Worm (Caenorhabditis elegans) whole organism, L4 larva: ENCODE results near the gene D2045.8.

Source experiments
- T26A8.4 ChIP-seq: fragments of 200-800 bp; sonication (Bioruptor generic); IDR thresholded peaks from 2 replicates; pipeline ENCODE4 v1.3.6; 2022; ENCODE audit warnings: missing genetic modification characterization, missing compliant biosample characterization
- Y105C5A.15 ChIP-seq: fragments of 200-800 bp; sonication (Bioruptor generic); IDR thresholded peaks from 2 replicates; pipeline ENCODE4 v1.3.6; 2022; ENCODE audit warnings: missing genetic modification characterization, missing compliant biosample characterization
- ZK337.2 ChIP-seq: fragments of 200-800 bp; sonication (Bioruptor generic); IDR thresholded peaks from 2 replicates; pipeline ENCODE4 v1.3.6; 2022; ENCODE audit warnings: missing genetic modification reagents, missing genetic modification characterization, missing compliant biosample characterization
- ama-1 ChIP-seq: fragments of 150-350 bp; optimal IDR thresholded peaks from 2 replicates; lab custom pipeline; 2014; ENCODE audit warnings: inconsistent platforms, mixed read lengths
- ceh-62 ChIP-seq: sonication (generic microtip); optimal IDR thresholded peaks from 2 replicates; lab custom pipeline; 2017; ENCODE audit warnings: missing biosample characterization, missing genetic modification characterization
- ctbp-1 ChIP-seq: fragments of 200-800 bp; sonication (Bioruptor generic); IDR thresholded peaks from 2 replicates; pipeline ENCODE4 v1.3.6; 2022; ENCODE audit warnings: missing genetic modification reagents, missing genetic modification characterization, missing compliant biosample characterization
- daf-12 ChIP-seq: fragments of 150-350 bp; optimal IDR thresholded peaks from 2 replicates; lab custom pipeline; 2014; ENCODE audit warnings: missing biosample characterization, missing genetic modification reagents, missing genetic modification characterization
- daf-16 ChIP-seq, 3 experiments: sonication (generic microtip); optimal IDR thresholded peaks; 2 replicates each; lab custom pipeline; 2016 to 2017; ENCODE audit warnings: missing genetic modification characterization in 3 of 3, missing genetic modification reagents in 3 of 3, mild to moderate bottlenecking in 2 of 3, missing compliant biosample characterization in 2 of 3, missing biosample characterization in 1 of 3, moderate library complexity in 1 of 3
- dmd-6 ChIP-seq: fragments of 200-800 bp; sonication (Bioruptor generic); IDR thresholded peaks from 2 replicates; pipeline ENCODE4 v1.3.6; 2022; ENCODE audit warnings: missing genetic modification reagents, missing genetic modification characterization, missing compliant biosample characterization
- dpl-1 ChIP-seq: fragments of 150-350 bp; optimal IDR thresholded peaks from 2 replicates; lab custom pipeline; 2014; ENCODE audit warnings: missing biosample characterization, missing genetic modification reagents, missing genetic modification characterization
- fkh-10 ChIP-seq: fragments of 150-350 bp; optimal IDR thresholded peaks from 2 replicates; lab custom pipeline; 2014; ENCODE audit warnings: missing biosample characterization, missing genetic modification reagents, missing genetic modification characterization
- hif-1 ChIP-seq, 2 experiments: sonication (generic microtip); optimal IDR thresholded peaks; 2 replicates each; lab custom pipeline; 2016 to 2017; ENCODE audit warnings: missing compliant biosample characterization in 2 of 2, missing genetic modification characterization in 2 of 2, missing genetic modification reagents in 2 of 2, missing genotype in 2 of 2, mild to moderate bottlenecking in 1 of 2
- hlh-30 ChIP-seq: sonication (generic microtip); optimal IDR thresholded peaks from 2 replicates; lab custom pipeline; 2017; ENCODE audit warnings: antibody characterized with exemption, mild to moderate bottlenecking, missing genetic modification characterization, missing compliant biosample characterization; ENCODE audit not compliant: insufficient read depth
- lin-29 ChIP-seq: fragments of 200-800 bp; sonication (Bioruptor generic); IDR thresholded peaks from 2 replicates; pipeline ENCODE4 v1.3.6; 2022; ENCODE audit warnings: missing genetic modification reagents, missing genetic modification characterization, missing compliant biosample characterization
- lin-39 ChIP-seq: fragments of 150-350 bp; optimal IDR thresholded peaks from 2 replicates; lab custom pipeline; 2014; ENCODE audit warnings: missing biosample characterization, missing genetic modification reagents, missing genetic modification characterization
- lsy-2 ChIP-seq, 2 experiments: fragments of 150-350 bp in 1 of 2; sonication (generic microtip) in 1 of 2; optimal IDR thresholded peaks; 2 replicates each; lab custom pipeline; 2014 to 2017; ENCODE audit warnings: missing biosample characterization in 2 of 2, missing genetic modification characterization in 2 of 2
- madf-9 ChIP-seq: fragments of 200-800 bp; sonication (Bioruptor generic); conservative IDR thresholded peaks from 2 replicates; pipeline ENCODE4 v1.3.6; 2022; ENCODE audit warnings: missing genetic modification reagents, missing genetic modification characterization, missing compliant biosample characterization
- mdl-1 ChIP-seq, 2 experiments: fragments of 150-350 bp in 1 of 2; sonication (generic microtip) in 1 of 2; optimal IDR thresholded peaks; 2 replicates each; lab custom pipeline; 2014 to 2017; ENCODE audit warnings: missing biosample characterization in 2 of 2, missing genetic modification characterization in 2 of 2
- mdt-29 ChIP-seq: fragments of 200-800 bp; sonication (Bioruptor generic); IDR thresholded peaks from 2 replicates; pipeline ENCODE4 v1.3.6; 2022; ENCODE audit warnings: missing genetic modification reagents, missing genetic modification characterization, missing compliant biosample characterization
- mes-2 ChIP-seq: sonication (generic microtip); optimal IDR thresholded peaks from 2 replicates; lab custom pipeline; 2016; ENCODE audit warnings: missing genotype, mild to moderate bottlenecking, missing genetic modification characterization, missing compliant biosample characterization; ENCODE audit not compliant: poor library complexity, severe bottlenecking
- mxl-3 ChIP-seq: fragments of 200-800 bp; sonication (Bioruptor generic); optimal IDR thresholded peaks from 2 replicates; lab custom pipeline; 2018; ENCODE audit warnings: mild to moderate bottlenecking, missing genetic modification characterization, missing compliant biosample characterization
- nhr-10 ChIP-seq: fragments of 150-350 bp; optimal IDR thresholded peaks from 2 replicates; lab custom pipeline; 2014; ENCODE audit warnings: missing biosample characterization, missing genetic modification characterization
- nhr-11 ChIP-seq: fragments of 150-350 bp; optimal IDR thresholded peaks from 2 replicates; lab custom pipeline; 2014; ENCODE audit warnings: missing biosample characterization, missing genetic modification characterization
- nhr-111 ChIP-seq: fragments of 200-800 bp; sonication (Bioruptor generic); optimal IDR thresholded peaks from 2 replicates; lab custom pipeline; 2018; ENCODE audit warnings: mild to moderate bottlenecking, missing genetic modification characterization, missing compliant biosample characterization
- nhr-237 ChIP-seq: sonication (generic microtip); optimal IDR thresholded peaks from 2 replicates; lab custom pipeline; 2017; ENCODE audit warnings: missing biosample characterization, missing genetic modification characterization
- nhr-48 ChIP-seq: sonication (generic microtip); optimal IDR thresholded peaks from 2 replicates; lab custom pipeline; 2016; ENCODE audit warnings: mild to moderate bottlenecking, missing genetic modification characterization, missing compliant biosample characterization
- pha-4 ChIP-seq, 2 experiments: fragments of 150-350 bp in 1 of 2; fragments of 200-800 bp in 1 of 2; sonication (Bioruptor generic) in 1 of 2; IDR thresholded peaks in 1 of 2; optimal IDR thresholded peaks in 1 of 2; 2 replicates each; pipeline versions ENCODE4 v1.3.6 to Lab custom; 2014 to 2022; ENCODE audit warnings: missing genetic modification characterization in 2 of 2, missing genetic modification reagents in 2 of 2, missing biosample characterization in 1 of 2, missing compliant biosample characterization in 1 of 2
- sdz-12 ChIP-seq: fragments of 200-800 bp; sonication (Bioruptor generic); optimal IDR thresholded peaks from 2 replicates; lab custom pipeline; 2018; ENCODE audit warnings: mild to moderate bottlenecking, missing genetic modification characterization, missing compliant biosample characterization
- set-16 ChIP-seq: fragments of 200-800 bp; sonication (Bioruptor generic); IDR thresholded peaks from 2 replicates; pipeline ENCODE4 v1.3.6; 2022; ENCODE audit warnings: missing genetic modification reagents, missing genetic modification characterization, missing compliant biosample characterization
- spr-3 ChIP-seq: fragments of 200-800 bp; sonication (Bioruptor generic); optimal IDR thresholded peaks from 2 replicates; lab custom pipeline; 2018; ENCODE audit warnings: mild to moderate bottlenecking, missing genetic modification characterization, missing compliant biosample characterization
- tag-97 ChIP-seq: fragments of 200-800 bp; sonication (Bioruptor generic); IDR thresholded peaks from 2 replicates; pipeline ENCODE4 v1.3.6; 2022; ENCODE audit warnings: missing genetic modification characterization, missing compliant biosample characterization
- tra-1 ChIP-seq: fragments of 200-800 bp; sonication (Bioruptor generic); IDR thresholded peaks from 2 replicates; pipeline ENCODE4 v1.3.6; 2022; ENCODE audit warnings: missing genetic modification reagents, missing genetic modification characterization, missing compliant biosample characterization
- unc-62 ChIP-seq, 3 experiments: fragments of 150-350 bp in 1 of 3; sonication (generic microtip); optimal IDR thresholded peaks in 2 of 3; peaks in 1 of 3; 1 replicate in 1 of 3; 2 replicates in 2 of 3; lab custom pipeline; 2014 to 2017; ENCODE audit warnings: missing biosample characterization in 3 of 3, missing genetic modification characterization in 3 of 3, missing genetic modification reagents in 3 of 3, missing genotype in 1 of 3
- vab-7 ChIP-seq: fragments of 200-800 bp; sonication (Bioruptor generic); IDR thresholded peaks from 2 replicates; pipeline ENCODE4 v1.3.6; 2022; ENCODE audit warnings: missing genetic modification reagents, missing genetic modification characterization, missing compliant biosample characterization
- ztf-11 ChIP-seq: fragments of 150-350 bp; optimal IDR thresholded peaks from 2 replicates; lab custom pipeline; 2014; ENCODE audit warnings: missing biosample characterization, missing genetic modification characterization

Gene D2045.8

DNA sequence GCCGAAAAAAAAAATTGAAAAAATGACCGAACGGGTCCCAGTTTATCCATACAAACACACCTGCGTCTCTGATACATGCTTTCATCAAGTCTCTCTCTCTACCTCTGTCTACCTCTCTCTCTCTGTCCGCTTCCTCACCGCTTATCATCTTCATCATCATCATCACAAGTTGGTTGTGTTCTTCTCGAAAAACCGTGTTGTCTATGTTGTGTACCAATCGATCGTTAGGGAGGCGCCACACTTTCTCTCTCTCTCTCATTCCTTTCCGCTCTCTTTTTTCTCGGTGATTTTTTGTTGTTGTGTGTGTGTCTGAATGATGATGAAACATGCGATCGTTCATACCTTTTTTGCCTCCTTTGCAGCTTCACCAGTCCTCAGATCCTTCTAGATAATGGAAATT lies 18.4 kb upstream of the D2045.8 start (continued):
- no peak for TF ChIP-seq lin-39
- no peak for TF ChIP-seq ceh-62
- TF ChIP-seq dmd-6: peak; percentile 33
- TF ChIP-seq vab-7 (GFP tag; lab: Robert Waterston, UW): no peak
- TF ChIP-seq hif-1 (tag; optimal IDR thresholded peaks at IDR 0.05; lab: Kevin White, UChicago): peak in 1 of 2 experiments; percentile 29
- no peak for TF ChIP-seq mdt-29 (GFP tag; lab: Robert Waterston, UW)
- no peak for TF ChIP-seq ctbp-1 (GFP tag; lab: Robert Waterston, UW)
- TF ChIP-seq madf-9 (GFP tag; lab: Robert Waterston, UW): no peak
- peak; percentile 86 for TF ChIP-seq hlh-30 (tag; lab: Kevin White, UChicago)
- no peak for TF ChIP-seq tra-1
- TF ChIP-seq nhr-48 (tag; lab: Kevin White, UChicago): peak; percentile 8
- TF ChIP-seq lsy-2 (tag; optimal IDR thresholded peaks at IDR 0.05; lab: Kevin White, UChicago): peak in 1 of 2 experiments; percentile 64
- peak; percentile 46 for TF ChIP-seq mxl-3 (GFP tag; lab: Kevin White, UChicago)
- TF ChIP-seq mes-2 (tag; lab: Kevin White, UChicago): peak; percentile 50
- TF ChIP-seq unc-62 (GFP tag; optimal IDR thresholded peaks at IDR 0.05 in 1 of 2; lab: Kevin White, UChicago): peak in 1 of 2 experiments; percentile 25
- TF ChIP-seq unc-62 (tag; optimal IDR thresholded peaks at IDR 0.05; lab: Kevin White, UChicago): no peak
- peak; percentile 7 for TF ChIP-seq nhr-10
- no peak for TF ChIP-seq daf-16 (GFP tag; optimal IDR thresholded peaks at IDR 0.05; lab: Kevin White, UChicago)
- peak; percentile 95 for TF ChIP-seq daf-16 (tag; optimal IDR thresholded peaks at IDR 0.05; lab: Kevin White, UChicago)
- peak; percentile 32; the same call in 1 of the 2 replicates for TF ChIP-seq T26A8.4
- TF ChIP-seq mdl-1 (tag; optimal IDR thresholded peaks at IDR 0.05; lab: Kevin White, UChicago): peak in 1 of 2 experiments; percentile 11
- TF ChIP-seq dpl-1 (GFP tag; lab: Kevin White, UChicago): peak; percentile 3
- no peak for TF ChIP-seq sdz-12 (GFP tag; lab: Kevin White, UChicago)
- TF ChIP-seq, all 104 proteins: peak for 25

ce11 chrIII:10464455-10464854 lies 17.6 kb upstream of the D2045.8 start:
- TF ChIP-seq set-16 (peak; percentile 87), ztf-11 (tag; lab: Kevin White, UChicago) (no peak), lin-29 (GFP tag; lab: Robert Waterston, UW) (0 out of 2 replicates have a peak, but pooled peaks have one; percentile 8)

- TF ChIP-seq unc-62 (GFP tag; optimal IDR thresholded peaks at IDR 0.05 in 1 of 2; lab: Kevin White, UChicago) (no peak), unc-62 (tag; optimal IDR thresholded peaks at IDR 0.05; lab: Kevin White, UChicago) (no peak), spr-3 (GFP tag; lab: Kevin White, UChicago) (no peak), daf-12 (tag; lab: Kevin White, UChicago) (no peak), tag-97 (no peak), T26A8.4 (no peak), fkh-10 (GFP tag; lab: Kevin White, UChicago) (no peak), ama-1 (no peak), mdt-29 (GFP tag; lab: Robert Waterston, UW) (no peak), nhr-11 (no peak), Y105C5A.15 (GFP tag; lab: Robert Waterston, UW) (no peak), ZK337.2 (GFP tag; lab: Robert Waterston, UW) (no peak), pha-4 (GFP tag; IDR thresholded peaks at IDR 0.05; lab: Robert Waterston, UW) (no peak), pha-4 (tag; optimal IDR thresholded peaks at IDR 0.05; lab: Kevin White, UChicago) (no peak), dmd-6 (no peak), nhr-237 (tag; lab: Kevin White, UChicago) (no peak), nhr-111 (no peak)
These were observed 12.5 kb upstream of the D2045.8 start, which contains the start of gene D2045.5 for ce11 chrIII:10469574-10470055. Gene D2045.5, minus strand, starts transcription at chrIII:10469624.
